Worm (Caenorhabditis elegans): Measurements from ENCODE around the gene K08F8.15.
A peak's percentile ranks its signal among the peaks of the same experiment; 100 is the strongest.

K08F8.15 gene

ce11 chrII:8812346-8812745 is 45.7 kb downstream of the K08F8.15 start:
- 0 out of 2 replicates have a peak, but pooled peaks have one; percentile 26 for TF ChIP-seq snpc-1.2 (GFP tag; IDR thresholded peaks at IDR 0.05)
- peak; percentile 12 for TF ChIP-seq T26A8.4 (GFP tag; IDR thresholded peaks at IDR 0.05)
- peak in 1 of 2 experiments; percentile 91 for TF ChIP-seq unc-62 (GFP tag; optimal IDR thresholded peaks at IDR 0.05 in 1 of 2)
- no peak for TF ChIP-seq unc-62 (tag; optimal IDR thresholded peaks at IDR 0.05)
- TF ChIP-seq gei-8 (GFP tag; optimal IDR thresholded peaks at IDR 0.05), result no peak
- peak; percentile 29 for TF ChIP-seq nhr-28 (tag; optimal IDR thresholded peaks at IDR 0.05)

- TF ChIP-seq nhr-48 (tag; optimal IDR thresholded peaks at IDR 0.05), result peak; percentile 97
- TF ChIP-seq daf-19 (GFP tag; conservative IDR thresholded peaks at IDR 0.05), result no peak
- TF ChIP-seq fkh-10 (GFP tag; optimal IDR thresholded peaks at IDR 0.05), result no peak
- TF ChIP-seq lsy-2 (tag; optimal IDR thresholded peaks at IDR 0.05), result peak; percentile 7 to 50
- peak; percentile 90 for TF ChIP-seq nhr-28 (tag; optimal IDR thresholded peaks at IDR 0.05)
- peak; percentile 88 for TF ChIP-seq hlh-11 (tag; optimal IDR thresholded peaks at IDR 0.05)
- TF ChIP-seq F26F4.8 (GFP tag; conservative IDR thresholded peaks at IDR 0.05), result no peak
- TF ChIP-seq mdl-1 (tag; optimal IDR thresholded peaks at IDR 0.05), result peak in 1 of 2 experiments; percentile 79
- TF ChIP-seq dve-1 (tag; optimal IDR thresholded peaks at IDR 0.05; ENCODE audit: insufficient read depth), result no peak
- TF ChIP-seq rbr-2 (tag; optimal IDR thresholded peaks at IDR 0.05), result no peak
- peak; percentile 40 for TF ChIP-seq cey-2 (tag; optimal IDR thresholded peaks at IDR 0.05; ENCODE audit: borderline replicate concordance, insufficient read depth)
- TF ChIP-seq nhr-11 (tag; optimal IDR thresholded peaks at IDR 0.05), result peak; percentile 18
- peak; percentile 86 for TF ChIP-seq nhr-10 (tag; optimal IDR thresholded peaks at IDR 0.05)
- no peak for TF ChIP-seq ceh-44 (GFP tag; IDR thresholded peaks at IDR 0.05)
- TF ChIP-seq unc-62 (GFP tag; optimal IDR thresholded peaks at IDR 0.05 in 1 of 2), result peak in 1 of 2 experiments; percentile 100
- no peak for TF ChIP-seq unc-62 (tag; optimal IDR thresholded peaks at IDR 0.05)
- peak; percentile 92 for TF ChIP-seq aha-1 (tag)
- TF ChIP-seq ceh-20 (GFP tag; IDR thresholded peaks at IDR 0.05), result 0 out of 2 replicates have a peak, but pooled peaks have one; percentile 21
- peak; percentile 90 for TF ChIP-seq hlh-30 (tag; optimal IDR thresholded peaks at IDR 0.05; ENCODE audit: insufficient read depth)
- no peak for TF ChIP-seq mxl-2 (GFP tag; conservative IDR thresholded peaks at IDR 0.05)
- TF ChIP-seq mes-2 (tag; optimal IDR thresholded peaks at IDR 0.05; ENCODE audit: poor library complexity, severe bottlenecking), result peak; percentile 29
Observed at ce11 chrII:8813659-8814058, 47.0 kb downstream of the K08F8.15 start.

- no peak for TF ChIP-seq vab-7 (GFP tag; IDR thresholded peaks at IDR 0.05)
- TF ChIP-seq ceh-32 (tag; optimal IDR thresholded peaks at IDR 0.05; ENCODE audit: poor library complexity), result no peak
- TF ChIP-seq nhr-28 (tag; optimal IDR thresholded peaks at IDR 0.05), result peak; percentile 94
- no peak for TF ChIP-seq lin-15B (tag; optimal IDR thresholded peaks at IDR 0.05)
- TF ChIP-seq dmd-9 (GFP tag; IDR thresholded peaks at IDR 0.05), result no peak
- TF ChIP-seq aha-1 (tag), result peak; percentile 99
- no peak for TF ChIP-seq mxl-2 (GFP tag; conservative IDR thresholded peaks at IDR 0.05)
- no peak for TF ChIP-seq R02D3.7 (tag; optimal IDR thresholded peaks at IDR 0.05)
- TF ChIP-seq lin-38 (GFP tag; IDR thresholded peaks at IDR 0.05), result no peak
- TF ChIP-seq Y75B8A.6 (GFP tag; IDR thresholded peaks at IDR 0.05), result no peak
Observed at ce11 chrII:8814231-8814630, 47.6 kb downstream of the K08F8.15 start.

Data from whole organism, L4 larva.